Fruit fly (Drosophila melanogaster) whole organism, embryonic: ENCODE data around the gene TwdlW.

Experiments used
- BEAF-32 ChIP-seq: fragments of 200-800 bp; sonication (Bioruptor generic); optimal IDR thresholded peaks from 3 replicates; lab custom pipeline; 2017; ENCODE audit warnings: missing biosample characterization, missing genetic modification characterization, mild to moderate bottlenecking, moderate library complexity, missing genetic modification reagents
- Blimp-1 ChIP-seq: fragments of 200-800 bp; sonication (Bioruptor generic); optimal IDR thresholded peaks from 3 replicates; lab custom pipeline; 2018; ENCODE audit warnings: missing biosample characterization, missing genetic modification characterization, mild to moderate bottlenecking, moderate library complexity, missing genetic modification reagents
- BtbVII ChIP-seq: fragments of 200-800 bp; sonication (Bioruptor generic); optimal IDR thresholded peaks from 3 replicates; lab custom pipeline; 2017; ENCODE audit warnings: missing biosample characterization, mild to moderate bottlenecking, missing genetic modification characterization
- Bteb2 ChIP-seq: fragments of 200-800 bp; sonication (Bioruptor generic); optimal IDR thresholded peaks from 2 replicates; lab custom pipeline; 2016; ENCODE audit warnings: missing biosample characterization, missing genetic modification characterization
- CG11696 ChIP-seq: fragments of 200-800 bp; sonication (Bioruptor generic); IDR thresholded peaks from 2 replicates; pipeline ENCODE4 v1.3.6; 2022; ENCODE audit warnings: missing biosample characterization, missing genetic modification characterization
- CG12071 ChIP-seq: fragments of 200-800 bp; sonication (Bioruptor generic); optimal IDR thresholded peaks from 3 replicates; lab custom pipeline; 2018; ENCODE audit warnings: missing biosample characterization, mild to moderate bottlenecking, missing genetic modification characterization
- CG17612 ChIP-seq: fragments of 200-800 bp; sonication (Bioruptor generic); IDR thresholded peaks from 2 replicates; pipeline ENCODE4 v1.3.6; 2022; ENCODE audit warnings: missing biosample characterization, missing genetic modification characterization
- CG17829 ChIP-seq: fragments of 200-800 bp; optimal IDR thresholded peaks from 2 replicates; lab custom pipeline; 2019; ENCODE audit warnings: missing biosample characterization, mild to moderate bottlenecking, missing genetic modification characterization, moderate library complexity
- CG1792 ChIP-seq: fragments of 200-800 bp; sonication (Bioruptor generic); optimal IDR thresholded peaks from 2 replicates; lab custom pipeline; 2016; ENCODE audit warnings: missing biosample characterization, missing genetic modification characterization
- CG2202 ChIP-seq: fragments of 200-800 bp; sonication (Bioruptor generic); optimal IDR thresholded peaks from 2 replicates; lab custom pipeline; 2018; ENCODE audit warnings: missing biosample characterization, mild to moderate bottlenecking, missing genetic modification characterization
- CG2678 ChIP-seq: fragments of 200-800 bp; sonication (Bioruptor generic); optimal IDR thresholded peaks from 3 replicates; lab custom pipeline; 2019; ENCODE audit warnings: missing biosample characterization, mild to moderate bottlenecking, missing genetic modification characterization, moderate library complexity
- CG31365 ChIP-seq: fragments of 200-800 bp; sonication (Bioruptor generic); optimal IDR thresholded peaks from 2 replicates; lab custom pipeline; 2018; ENCODE audit warnings: missing biosample characterization, mild to moderate bottlenecking, missing genetic modification characterization
- CG31441 ChIP-seq: fragments of 200-800 bp; sonication (Bioruptor generic); IDR thresholded peaks from 2 replicates; pipeline ENCODE4 v1.3.6; 2022; ENCODE audit warnings: missing biosample characterization, missing genetic modification characterization
- CG4282 ChIP-seq: fragments of 200-800 bp; sonication (Bioruptor generic); optimal IDR thresholded peaks from 2 replicates; lab custom pipeline; 2016; ENCODE audit warnings: missing biosample characterization, missing genetic modification characterization
- CG4424 ChIP-seq: fragments of 200-800 bp; sonication (Bioruptor generic); optimal IDR thresholded peaks from 3 replicates; lab custom pipeline; 2016; ENCODE audit warnings: missing biosample characterization, missing genetic modification characterization
- CG4617 ChIP-seq: fragments of 200-800 bp; sonication (Bioruptor generic); optimal IDR thresholded peaks from 3 replicates; lab custom pipeline; 2016; ENCODE audit warnings: missing biosample characterization, missing genetic modification characterization, borderline replicate concordance
- CG7271 ChIP-seq: fragments of 200-800 bp; sonication (Bioruptor generic); optimal IDR thresholded peaks from 2 replicates; lab custom pipeline; 2018; ENCODE audit warnings: missing biosample characterization, mild to moderate bottlenecking, missing genetic modification characterization, moderate library complexity
- CG7786 ChIP-seq: fragments of 200-800 bp; sonication (Bioruptor generic); optimal IDR thresholded peaks from 2 replicates; lab custom pipeline; 2016; ENCODE audit warnings: missing biosample characterization, missing genetic modification characterization
- Ets65A ChIP-seq: fragments of 200-800 bp; sonication (Bioruptor generic); peaks from one replicate; lab custom pipeline; 2016; ENCODE audit warnings: missing biosample characterization, missing genetic modification characterization
- H15 ChIP-seq: fragments of 200-800 bp; sonication (Bioruptor generic); IDR thresholded peaks from 3 replicates; pipeline ENCODE4 v1.3.6; 2022; ENCODE audit warnings: missing biosample characterization, missing genetic modification characterization
- HLH4C ChIP-seq: fragments of 200-800 bp; sonication (Bioruptor generic); IDR thresholded peaks from 3 replicates; pipeline ENCODE4 v1.3.6; 2022; ENCODE audit warnings: missing biosample characterization, missing genetic modification characterization; ENCODE audit not compliant: partially characterized antibody
- Hr3 ChIP-seq: fragments of 200-800 bp; sonication (Bioruptor generic); optimal IDR thresholded peaks from 3 replicates; lab custom pipeline; 2016; ENCODE audit warnings: missing biosample characterization, missing genetic modification characterization
- Lim3 ChIP-seq: fragments of 200-800 bp; sonication (Bioruptor generic); IDR thresholded peaks from 2 replicates; pipeline ENCODE4 v1.3.6; 2022; ENCODE audit warnings: missing biosample characterization, missing genetic modification characterization
- Myb ChIP-seq: fragments of 200-800 bp; sonication (Bioruptor generic); optimal IDR thresholded peaks from 2 replicates; lab custom pipeline; 2016; ENCODE audit warnings: missing biosample characterization, missing genetic modification characterization
- Opbp ChIP-seq: fragments of 200-800 bp; sonication (Bioruptor generic); IDR thresholded peaks from 3 replicates; pipeline ENCODE4 v1.3.6; 2022; ENCODE audit warnings: missing biosample characterization, missing genetic modification characterization; ENCODE audit not compliant: partially characterized antibody
- Scr ChIP-seq: fragments of 200-800 bp; sonication (Bioruptor generic); IDR thresholded peaks from 2 replicates; pipeline ENCODE4 v1.3.6; 2022; ENCODE audit warnings: missing biosample characterization, missing genetic modification characterization; ENCODE audit not compliant: partially characterized antibody
- Stat92E ChIP-seq, 3 experiments: fragments of >200 bp in 2 of 3; fragments of 200-800 bp in 1 of 3; sonication (Bioruptor generic) in 1 of 3; optimal IDR thresholded peaks; 2 replicates each; lab custom pipeline; 2017 to 2019; ENCODE audit warnings: missing biosample characterization in 3 of 3, missing genetic modification characterization in 3 of 3, mild to moderate bottlenecking in 1 of 3, moderate library complexity in 1 of 3
- az2 ChIP-seq: fragments of 200-800 bp; sonication (Bioruptor generic); optimal IDR thresholded peaks from 3 replicates; lab custom pipeline; 2016; ENCODE audit warnings: missing biosample characterization, missing genetic modification characterization
- chif ChIP-seq, 2 experiments: fragments of 200-800 bp; sonication (Bioruptor generic); optimal IDR thresholded peaks; 3 replicates each; lab custom pipeline; 2016; ENCODE audit warnings: missing biosample characterization in 2 of 2, missing genetic modification characterization in 2 of 2
- chinmo ChIP-seq: fragments of 200-800 bp; sonication (Bioruptor generic); IDR thresholded peaks from 4 replicates; pipeline ENCODE4 v1.3.6; 2022; ENCODE audit warnings: missing biosample characterization, missing genetic modification characterization; ENCODE audit not compliant: partially characterized antibody
- ci ChIP-seq: fragments of 200-800 bp; sonication (Bioruptor generic); IDR thresholded peaks from 3 replicates; pipeline ENCODE4 v1.3.6; 2022; ENCODE audit warnings: missing biosample characterization, missing genetic modification characterization
- dmrt11E ChIP-seq: fragments of 200-800 bp; sonication (Bioruptor generic); optimal IDR thresholded peaks from 3 replicates; lab custom pipeline; 2018; ENCODE audit warnings: missing biosample characterization, mild to moderate bottlenecking, missing genetic modification characterization, moderate library complexity
- fru ChIP-seq: fragments of >200 bp; optimal IDR thresholded peaks from 2 replicates; lab custom pipeline; 2017
- gfzf ChIP-seq: fragments of 200-800 bp; sonication (Bioruptor generic); optimal IDR thresholded peaks from 2 replicates; lab custom pipeline; 2016; ENCODE audit warnings: missing biosample characterization, mild to moderate bottlenecking, missing genetic modification characterization, moderate library complexity
- hbn ChIP-seq: fragments of 200-800 bp; sonication (Bioruptor generic); IDR thresholded peaks from 2 replicates; pipeline ENCODE4 v1.3.6; 2022; ENCODE audit warnings: missing biosample characterization, missing genetic modification characterization; ENCODE audit not compliant: partially characterized antibody
- hth ChIP-seq: fragments of >200 bp; optimal IDR thresholded peaks from 2 replicates; lab custom pipeline; 2017; ENCODE audit warnings: inconsistent platforms
- nau ChIP-seq: fragments of 200-800 bp; sonication (Bioruptor generic); optimal IDR thresholded peaks from 3 replicates; lab custom pipeline; 2017; ENCODE audit warnings: missing biosample characterization, mild to moderate bottlenecking, missing genetic modification characterization, missing genetic modification reagents
- odd ChIP-seq: fragments of 200-800 bp; sonication (Bioruptor generic); optimal IDR thresholded peaks from 2 replicates; lab custom pipeline; 2017; ENCODE audit warnings: missing biosample characterization, mild to moderate bottlenecking, missing genetic modification characterization
- onecut ChIP-seq: fragments of 200-800 bp; sonication (Bioruptor generic); IDR thresholded peaks from 2 replicates; pipeline ENCODE4 v1.3.6; 2022; ENCODE audit warnings: missing biosample characterization, missing genetic modification characterization
- phol ChIP-seq: fragments of 200-800 bp; sonication (Bioruptor generic); optimal IDR thresholded peaks from 3 replicates; lab custom pipeline; 2018; ENCODE audit warnings: missing biosample characterization, mild to moderate bottlenecking, missing genetic modification characterization, moderate library complexity
- pzg ChIP-seq: fragments of 200-800 bp; sonication (Bioruptor generic); optimal IDR thresholded peaks from 3 replicates; lab custom pipeline; 2018; ENCODE audit warnings: missing biosample characterization, mild to moderate bottlenecking, missing genetic modification characterization, moderate library complexity
- schlank ChIP-seq: fragments of 200-800 bp; sonication (Bioruptor generic); optimal IDR thresholded peaks from 2 replicates; lab custom pipeline; 2018; ENCODE audit warnings: missing biosample characterization, mild to moderate bottlenecking, missing genetic modification characterization
- stwl ChIP-seq: fragments of 200-800 bp; sonication (Bioruptor generic); optimal IDR thresholded peaks from 3 replicates; lab custom pipeline; 2018; ENCODE audit warnings: missing biosample characterization, mild to moderate bottlenecking, missing genetic modification characterization, moderate library complexity
- tgo ChIP-seq: fragments of 200-800 bp; sonication (Bioruptor generic); IDR thresholded peaks from 3 replicates; pipeline ENCODE4 v1.3.6; 2022; ENCODE audit warnings: missing biosample characterization, missing genetic modification characterization
- tll ChIP-seq, 2 experiments: fragments of 200-800 bp in 1 of 2; fragments of >200 bp in 1 of 2; sonication (Bioruptor generic) in 1 of 2; optimal IDR thresholded peaks; 2 replicates each; lab custom pipeline; 2017 to 2019; ENCODE audit warnings: missing biosample characterization in 2 of 2, missing genetic modification characterization in 2 of 2, mild to moderate bottlenecking in 1 of 2, moderate library complexity in 1 of 2
- vvl ChIP-seq: fragments of 200-800 bp; sonication (Bioruptor generic); IDR thresholded peaks from 2 replicates; pipeline ENCODE4 v1.3.6; 2022; ENCODE audit warnings: missing biosample characterization, missing genetic modification characterization
- zen ChIP-seq: fragments of 200-800 bp; sonication (Bioruptor generic); optimal IDR thresholded peaks from 3 replicates; lab custom pipeline; 2018; ENCODE audit warnings: missing biosample characterization, mild to moderate bottlenecking, missing genetic modification characterization, moderate library complexity
- zfh1 ChIP-seq: fragments of 200-800 bp; sonication (Bioruptor generic); IDR thresholded peaks from 3 replicates; pipeline ENCODE4 v1.3.6; 2022; ENCODE audit warnings: missing biosample characterization, missing genetic modification characterization
- zfh2 ChIP-seq: fragments of 200-800 bp; sonication (Bioruptor generic); optimal IDR thresholded peaks from 2 replicates; lab custom pipeline; 2016; ENCODE audit warnings: missing biosample characterization, missing genetic modification characterization

TwdlW gene

dm6 chr3R:17149080-17149746, 7.0 kb upstream of the TwdlW start, which contains the start of the genes m-cup and Det (continued):
- no peak for TF ChIP-seq Stat92E (GFP tag; optimal IDR thresholded peaks at IDR 0.05; lab: Kevin White, UChicago)
- peak; percentile 86 for TF ChIP-seq BEAF-32 (GFP tag; lab: Kevin White, UChicago)
- no peak for TF ChIP-seq H15 (GFP tag; lab: Robert Waterston, UW)
- 0 out of 2 replicates have a peak, but pooled peaks have one; percentile 15 for TF ChIP-seq CG31441 (GFP tag; lab: Robert Waterston, UW)
- no peak for TF ChIP-seq chinmo (GFP tag; lab: Robert Waterston, UW)
- peak; percentile 51; the same call in 1 of the 2 replicates for TF ChIP-seq hbn (GFP tag; lab: Robert Waterston, UW)
- TF ChIP-seq fru (lab: Kevin White, UChicago), result no peak
- peak; percentile 37 for TF ChIP-seq CG17829
- peak; percentile 61 for TF ChIP-seq phol (tag; lab: Kevin White, UChicago)
- TF ChIP-seq CG2678 (tag; lab: Kevin White, UChicago), result no peak
- TF ChIP-seq Opbp (GFP tag; lab: Robert Waterston, UW), result peak; percentile 49; the same call in 2 of the 3 replicates
- TF ChIP-seq CG17612 (GFP tag; lab: Robert Waterston, UW), result no peak
- TF ChIP-seq CG11696, result no peak
- no peak for TF ChIP-seq Lim3
- TF ChIP-seq gfzf (GFP tag; lab: Kevin White, UChicago), result peak; percentile 18
- TF ChIP-seq CG4617 (GFP tag; lab: Kevin White, UChicago), result peak; percentile 44
- no peak for TF ChIP-seq zfh1
- peak; percentile 60; the same call in 1 of the 3 replicates for TF ChIP-seq HLH4C
- TF ChIP-seq Scr (GFP tag; lab: Robert Waterston, UW), result peak; percentile 82
- peak; percentile 6 for TF ChIP-seq Ets65A (GFP tag; lab: Kevin White, UChicago)
- TF ChIP-seq onecut (GFP tag; lab: Robert Waterston, UW), result no peak
- no peak for TF ChIP-seq zen
- peak; percentile 26 for TF ChIP-seq CG7271 (tag; lab: Kevin White, UChicago)
- TF ChIP-seq tgo (GFP tag; lab: Robert Waterston, UW), result no peak
- no peak for TF ChIP-seq nau
- no peak for TF ChIP-seq CG12071
- TF ChIP-seq tll (GFP tag; optimal IDR thresholded peaks at IDR 0.05; lab: Kevin White, UChicago), result peak in 1 of 2 experiments; percentile 70
- peak in 1 of 2 experiments; percentile 27 for TF ChIP-seq chif (GFP tag; optimal IDR thresholded peaks at IDR 0.05; lab: Kevin White, UChicago)
- TF ChIP-seq dmrt11E (tag; lab: Kevin White, UChicago), result no peak
- TF ChIP-seq CG7786 (GFP tag; lab: Kevin White, UChicago), result peak; percentile 5
- TF ChIP-seq Hr3, result no peak
- TF ChIP-seq vvl (GFP tag; lab: Robert Waterston, UW), result 0 out of 2 replicates have a peak, but pooled peaks have one; percentile 3
- TF ChIP-seq CG1792 (GFP tag; lab: Kevin White, UChicago), result no peak
- no peak for TF ChIP-seq hth (lab: Kevin White, UChicago)
- TF ChIP-seq Bteb2 (GFP tag; lab: Kevin White, UChicago), result no peak
- no peak for TF ChIP-seq schlank (tag; lab: Kevin White, UChicago)
- no peak for TF ChIP-seq CG2202
- TF ChIP-seq Myb (GFP tag; lab: Kevin White, UChicago), result peak; percentile 42
- TF ChIP-seq pzg (GFP tag; lab: Kevin White, UChicago), result peak; percentile 76
- TF ChIP-seq stwl (tag; lab: Kevin White, UChicago), result peak; percentile 83
- TF ChIP-seq Blimp-1 (GFP tag; lab: Kevin White, UChicago), result no peak
- no peak for TF ChIP-seq BtbVII (GFP tag; lab: Kevin White, UChicago)
- TF ChIP-seq CG4424 (GFP tag; lab: Kevin White, UChicago), result peak; percentile 8
- no peak for TF ChIP-seq az2 (GFP tag; lab: Kevin White, UChicago)
- no peak for TF ChIP-seq CG4282 (GFP tag; lab: Kevin White, UChicago)
- TF ChIP-seq CG31365 (tag; lab: Kevin White, UChicago), result no peak
- peak; percentile 31 for TF ChIP-seq zfh2 (GFP tag; lab: Kevin White, UChicago)
- TF ChIP-seq odd (GFP tag; lab: Kevin White, UChicago), result no peak
- no peak for TF ChIP-seq ci
